Fruit fly (Drosophila melanogaster) whole organism, embryonic: Measurements from ENCODE around the gene Gpdh3.

ENCODE experiments used
- Atf3 ChIP-seq: fragments of 200-800 bp; sonication (Bioruptor generic); optimal IDR thresholded peaks from 3 replicates; lab custom pipeline; 2016; ENCODE audit warnings: missing biosample characterization, missing genetic modification characterization
- Bgb ChIP-seq: fragments of 200-800 bp; sonication (Bioruptor generic); IDR thresholded peaks from 2 replicates; pipeline ENCODE4 v1.3.6; 2022; ENCODE audit warnings: missing biosample characterization, missing genetic modification characterization; ENCODE audit not compliant: partially characterized antibody
- CG10959 ChIP-seq: fragments of 200-800 bp; sonication (Bioruptor generic); IDR thresholded peaks from 2 replicates; pipeline ENCODE4 v1.3.6; 2022; ENCODE audit warnings: missing biosample characterization, missing genetic modification characterization
- CG11456 ChIP-seq: fragments of 200-800 bp; sonication (Bioruptor generic); IDR thresholded peaks from 3 replicates; pipeline ENCODE4 v1.3.6; 2022; ENCODE audit warnings: missing biosample characterization, missing genetic modification characterization
- CG12236 ChIP-seq: fragments of 200-800 bp; sonication (Bioruptor generic); optimal IDR thresholded peaks from 2 replicates; lab custom pipeline; 2016; ENCODE audit warnings: missing biosample characterization, missing genetic modification characterization
- CG12391 ChIP-seq: fragments of 200-800 bp; sonication (Bioruptor generic); optimal IDR thresholded peaks from 3 replicates; lab custom pipeline; 2018; ENCODE audit warnings: missing biosample characterization, mild to moderate bottlenecking, missing genetic modification characterization, moderate library complexity
- CG12942 ChIP-seq: fragments of 200-800 bp; sonication (Bioruptor generic); optimal IDR thresholded peaks from 3 replicates; lab custom pipeline; 2016; ENCODE audit warnings: missing biosample characterization, missing genetic modification characterization
- CG13287 ChIP-seq: fragments of 200-800 bp; sonication (Bioruptor generic); IDR thresholded peaks from 2 replicates; pipeline ENCODE4 v1.3.6; 2022; ENCODE audit warnings: missing biosample characterization, missing genetic modification characterization; ENCODE audit not compliant: partially characterized antibody
- CG13775 ChIP-seq: fragments of 200-800 bp; sonication (Bioruptor generic); optimal IDR thresholded peaks from 3 replicates; lab custom pipeline; 2017; ENCODE audit warnings: missing biosample characterization, mild to moderate bottlenecking, missing genetic modification characterization
- CG15514 ChIP-seq: fragments of 200-800 bp; sonication (Bioruptor generic); optimal IDR thresholded peaks from 3 replicates; lab custom pipeline; 2017; ENCODE audit warnings: missing biosample characterization, missing genetic modification characterization, mild to moderate bottlenecking, moderate library complexity, missing genetic modification reagents
- CG16813 ChIP-seq: fragments of 200-800 bp; sonication (Bioruptor generic); IDR thresholded peaks from 3 replicates; pipeline ENCODE4 v1.3.6; 2022; ENCODE audit warnings: missing biosample characterization, missing genetic modification characterization; ENCODE audit not compliant: partially characterized antibody
- CG17328 ChIP-seq: fragments of 200-800 bp; sonication (Bioruptor generic); IDR thresholded peaks from 2 replicates; pipeline ENCODE4 v1.3.6; 2022; ENCODE audit warnings: missing biosample characterization, missing genetic modification characterization
- CG3065 ChIP-seq: fragments of 200-800 bp; sonication (Bioruptor generic); optimal IDR thresholded peaks from 2 replicates; lab custom pipeline; 2016; ENCODE audit warnings: missing biosample characterization, missing genetic modification characterization
- CG3163 ChIP-seq: fragments of 200-800 bp; sonication (Bioruptor generic); optimal IDR thresholded peaks from 3 replicates; lab custom pipeline; 2016; ENCODE audit warnings: missing biosample characterization, missing genetic modification characterization
- CG42726 ChIP-seq: fragments of 200-800 bp; sonication (Bioruptor generic); IDR thresholded peaks from 2 replicates; pipeline ENCODE4 v1.3.6; 2022; ENCODE audit warnings: missing biosample characterization, missing genetic modification characterization; ENCODE audit not compliant: partially characterized antibody
- CG4360 ChIP-seq: fragments of 200-800 bp; sonication (Bioruptor generic); IDR thresholded peaks from 2 replicates; pipeline ENCODE4 v1.3.6; 2022; ENCODE audit warnings: missing biosample characterization, missing genetic modification characterization
- CG5180 ChIP-seq: fragments of 200-800 bp; sonication (Bioruptor generic); optimal IDR thresholded peaks from 3 replicates; lab custom pipeline; 2017; ENCODE audit warnings: missing biosample characterization, missing genetic modification characterization, mild to moderate bottlenecking, moderate library complexity, missing genetic modification reagents
- CG7357 ChIP-seq: fragments of 200-800 bp; sonication (Bioruptor generic); IDR thresholded peaks from 3 replicates; pipeline ENCODE4 v1.3.6; 2022; ENCODE audit warnings: missing biosample characterization, missing genetic modification characterization
- CG8290 ChIP-seq, 3 experiments: fragments of 200-800 bp; sonication (Bioruptor generic); optimal IDR thresholded peaks; 2 replicates each; lab custom pipeline; 2016 to 2019; ENCODE audit warnings: missing biosample characterization in 3 of 3, missing genetic modification characterization in 3 of 3, mild to moderate bottlenecking in 2 of 3, moderate library complexity in 1 of 3
- CTCF ChIP-seq: fragments of 200-800 bp; sonication (Bioruptor generic); optimal IDR thresholded peaks from 2 replicates; lab custom pipeline; 2017; ENCODE audit warnings: missing biosample characterization, mild to moderate bottlenecking, missing genetic modification characterization, moderate library complexity
- CkIIα-i1 ChIP-seq: fragments of 200-800 bp; sonication (Bioruptor generic); IDR thresholded peaks from 2 replicates; pipeline ENCODE4 v1.3.6; 2022; ENCODE audit warnings: missing biosample characterization, missing genetic modification characterization
- Fer1 ChIP-seq: fragments of 200-800 bp; sonication (Bioruptor generic); optimal IDR thresholded peaks from 2 replicates; lab custom pipeline; 2017; ENCODE audit warnings: missing biosample characterization, mild to moderate bottlenecking, missing genetic modification characterization
- Fer2 ChIP-seq: fragments of 200-800 bp; sonication (Bioruptor generic); optimal IDR thresholded peaks from 2 replicates; lab custom pipeline; 2018; ENCODE audit warnings: missing biosample characterization, mild to moderate bottlenecking, missing genetic modification characterization, moderate library complexity
- Gsc ChIP-seq: fragments of 200-800 bp; sonication (Bioruptor generic); IDR thresholded peaks from 2 replicates; pipeline ENCODE4 v1.3.6; 2022; ENCODE audit warnings: missing biosample characterization, missing genetic modification characterization
- Lpt ChIP-seq: fragments of >200 bp; optimal IDR thresholded peaks from 2 replicates; lab custom pipeline; 2018; ENCODE audit warnings: missing biosample characterization, missing genetic modification characterization
- Mrtf ChIP-seq: fragments of 200-800 bp; sonication (Bioruptor generic); IDR thresholded peaks from 3 replicates; pipeline ENCODE4 v1.3.6; 2022; ENCODE audit warnings: missing biosample characterization, missing genetic modification characterization
- Sox102F ChIP-seq: fragments of 200-800 bp; sonication (Bioruptor generic); optimal IDR thresholded peaks from 2 replicates; lab custom pipeline; 2018; ENCODE audit warnings: missing biosample characterization, mild to moderate bottlenecking, missing genetic modification characterization, moderate library complexity
- Spps ChIP-seq: fragments of 200-800 bp; sonication (Bioruptor generic); optimal IDR thresholded peaks from 2 replicates; lab custom pipeline; 2018; ENCODE audit warnings: missing biosample characterization, mild to moderate bottlenecking, missing genetic modification characterization
- cad ChIP-seq: fragments of >200 bp; optimal IDR thresholded peaks from 2 replicates; lab custom pipeline; 2017; ENCODE audit warnings: missing biosample characterization, missing genetic modification characterization
- chm ChIP-seq: fragments of 200-800 bp; sonication (Bioruptor generic); IDR thresholded peaks from 2 replicates; pipeline ENCODE4 v1.3.6; 2022; ENCODE audit warnings: missing biosample characterization, missing genetic modification characterization
- cwo ChIP-seq: fragments of 200-800 bp; sonication (Bioruptor generic); optimal IDR thresholded peaks from 3 replicates; lab custom pipeline; 2017; ENCODE audit warnings: missing biosample characterization, missing genetic modification characterization, mild to moderate bottlenecking, moderate library complexity, missing genetic modification reagents
- en ChIP-seq: fragments of 200-800 bp; sonication (Bioruptor generic); optimal IDR thresholded peaks from 2 replicates; lab custom pipeline; 2016; ENCODE audit warnings: missing biosample characterization, missing genetic modification characterization
- gem ChIP-seq: fragments of 200-800 bp; sonication (Bioruptor generic); optimal IDR thresholded peaks from 2 replicates; lab custom pipeline; 2019; ENCODE audit warnings: missing biosample characterization, mild to moderate bottlenecking, missing genetic modification characterization, moderate library complexity
- hkb ChIP-seq, 2 experiments: fragments of 200-800 bp in 1 of 2; fragments of >200 bp in 1 of 2; sonication (Bioruptor generic) in 1 of 2; IDR thresholded peaks in 1 of 2; optimal IDR thresholded peaks in 1 of 2; 2 replicates each; pipeline versions ENCODE4 v1.3.6 to Lab custom; 2017 to 2022; ENCODE audit warnings: missing biosample characterization in 1 of 2, missing genetic modification characterization in 1 of 2
- hth ChIP-seq: fragments of >200 bp; optimal IDR thresholded peaks from 2 replicates; lab custom pipeline; 2017; ENCODE audit warnings: inconsistent platforms
- jumu ChIP-seq: fragments of 200-800 bp; sonication (Bioruptor generic); optimal IDR thresholded peaks from 3 replicates; lab custom pipeline; 2016; ENCODE audit warnings: missing biosample characterization, missing genetic modification characterization
- kni ChIP-seq: fragments of 200-800 bp; sonication (Bioruptor generic); optimal IDR thresholded peaks from 3 replicates; lab custom pipeline; 2017; ENCODE audit warnings: mild to moderate bottlenecking, missing biosample characterization, missing genetic modification reagents, missing genetic modification characterization
- lab ChIP-seq: fragments of 200-800 bp; sonication (Bioruptor generic); optimal IDR thresholded peaks from 3 replicates; lab custom pipeline; 2017; ENCODE audit warnings: missing biosample characterization, missing genetic modification characterization, mild to moderate bottlenecking, moderate library complexity, missing genetic modification reagents
- nerfin-2 ChIP-seq: fragments of 200-800 bp; sonication (Bioruptor generic); IDR thresholded peaks from 2 replicates; pipeline ENCODE4 v1.3.6; 2022; ENCODE audit warnings: missing biosample characterization, missing genetic modification characterization; ENCODE audit not compliant: partially characterized antibody
- otp ChIP-seq: fragments of 200-800 bp; sonication (Bioruptor generic); IDR thresholded peaks from 3 replicates; pipeline ENCODE4, ENCODE4 v1.3.6; 2022; ENCODE audit warnings: missing biosample characterization, missing genetic modification characterization
- p53 ChIP-seq: fragments of 200-800 bp; sonication (Bioruptor generic); optimal IDR thresholded peaks from 2 replicates; lab custom pipeline; 2016; ENCODE audit warnings: missing biosample characterization, missing genetic modification characterization
- pan ChIP-seq, 4 experiments: fragments of >200 bp in 3 of 4; fragments of 200-800 bp in 1 of 4; sonication (Bioruptor generic) in 1 of 4; optimal IDR thresholded peaks in 3 of 4; IDR thresholded peaks in 1 of 4; 2 replicates each; pipeline versions ENCODE4 v1.3.6 to Lab custom; 2017 to 2022; ENCODE audit warnings: missing biosample characterization in 2 of 4, missing genetic modification characterization in 2 of 4, mixed read lengths in 1 of 4
- sima ChIP-seq: fragments of 200-800 bp; sonication (Bioruptor generic); optimal IDR thresholded peaks from 2 replicates; lab custom pipeline; 2016; ENCODE audit warnings: missing biosample characterization, missing genetic modification characterization
- slou ChIP-seq: fragments of 200-800 bp; sonication (Bioruptor generic); optimal IDR thresholded peaks from 3 replicates; lab custom pipeline; 2016; ENCODE audit warnings: missing biosample characterization, missing genetic modification characterization
- trem ChIP-seq: fragments of 200-800 bp; optimal IDR thresholded peaks from 3 replicates; lab custom pipeline; 2019; ENCODE audit warnings: missing biosample characterization, mild to moderate bottlenecking, missing genetic modification characterization, moderate library complexity
- tup ChIP-seq: fragments of 200-800 bp; sonication (Bioruptor generic); optimal IDR thresholded peaks from 2 replicates; lab custom pipeline; 2016; ENCODE audit warnings: missing biosample characterization, mild to moderate bottlenecking, missing genetic modification characterization, moderate library complexity

The Gpdh3 gene

DNA sequence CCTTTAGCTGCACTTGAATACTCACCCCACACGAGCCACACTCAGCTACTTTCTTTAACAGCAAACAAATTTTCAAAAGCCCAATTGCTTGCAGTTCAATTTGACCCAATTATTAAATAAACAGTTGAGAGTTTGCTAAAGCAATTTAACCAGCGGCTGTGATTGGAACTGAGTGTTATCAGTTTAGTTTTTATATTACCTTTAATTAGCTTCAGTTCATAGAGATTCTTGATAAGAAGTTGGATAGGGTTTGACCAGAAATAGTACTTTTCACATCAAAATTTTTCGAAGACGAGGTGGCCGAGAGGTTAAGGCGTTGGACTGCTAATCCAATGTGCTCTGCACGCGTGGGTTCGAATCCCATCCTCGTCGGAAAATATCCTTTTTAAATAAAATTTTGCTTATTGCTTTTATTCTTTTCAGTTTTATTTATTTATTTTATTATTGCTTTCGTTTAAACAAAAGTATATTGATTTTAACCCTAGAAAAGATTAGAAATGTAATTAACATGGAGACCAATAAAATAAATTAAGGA is 14.5 kb downstream of the Gpdh3 start (continued):
- TF ChIP-seq jumu (GFP tag; lab: Kevin White, UChicago): no peak
- no peak for TF ChIP-seq CG11456 (GFP tag; lab: Robert Waterston, UW)
- TF ChIP-seq CG12942 (GFP tag; lab: Kevin White, UChicago): no peak
- TF ChIP-seq gem (tag; lab: Kevin White, UChicago): no peak
- peak; percentile 66 for TF ChIP-seq CG16813 (GFP tag; lab: Robert Waterston, UW)
- no peak for TF ChIP-seq kni (GFP tag; lab: Kevin White, UChicago)
- TF ChIP-seq Spps (tag; lab: Kevin White, UChicago): no peak
- TF ChIP-seq cwo (GFP tag; lab: Kevin White, UChicago): no peak
- no peak for TF ChIP-seq CG3163

DNA sequence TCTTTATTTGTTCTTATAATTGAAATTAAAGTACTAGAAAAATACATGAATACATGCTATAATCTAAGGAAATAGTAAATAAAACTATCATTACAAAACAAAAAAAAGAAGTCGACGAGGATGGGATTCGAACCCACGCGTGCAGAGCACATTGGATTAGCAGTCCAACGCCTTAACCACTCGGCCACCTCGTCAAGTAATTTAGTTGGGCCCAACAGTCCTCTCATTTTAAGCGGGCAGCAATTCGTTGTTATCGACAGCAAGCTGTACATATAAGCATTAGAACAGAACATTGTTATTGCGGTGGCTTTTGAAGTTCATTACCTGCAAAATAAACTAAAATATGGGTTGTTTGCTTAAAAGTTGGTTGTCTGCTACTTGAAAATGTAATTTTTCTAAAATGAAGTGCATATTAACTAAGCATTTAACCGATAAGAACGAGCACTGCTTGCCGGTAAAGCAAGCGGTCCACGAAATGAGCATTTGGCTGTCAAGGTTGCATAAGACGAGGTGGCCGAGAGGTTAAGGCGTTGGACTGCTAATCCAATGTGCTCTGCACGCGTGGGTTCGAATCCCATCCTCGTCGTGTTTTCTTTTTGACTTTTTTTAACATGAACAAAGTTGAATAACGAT is 15.3 kb downstream of the Gpdh3 start:
- peak; percentile 87 for TF ChIP-seq Bgb (GFP tag; lab: Robert Waterston, UW)
- TF ChIP-seq CG5180 (GFP tag; lab: Kevin White, UChicago): no peak
- TF ChIP-seq slou (GFP tag; lab: Kevin White, UChicago): no peak
- 0 out of 2 replicates have a peak, but pooled peaks have one; percentile 20 for TF ChIP-seq CG17328 (GFP tag; lab: Robert Waterston, UW)
- TF ChIP-seq otp (GFP tag; lab: Robert Waterston, UW): no peak
- no peak for TF ChIP-seq trem
- TF ChIP-seq en (GFP tag; lab: Kevin White, UChicago): no peak
- TF ChIP-seq CG4360 (GFP tag; lab: Robert Waterston, UW): 0 out of 2 replicates have a peak, but pooled peaks have one; percentile 16
- TF ChIP-seq Spps (tag; lab: Kevin White, UChicago): no peak
- no peak for TF ChIP-seq Mrtf (GFP tag; lab: Robert Waterston, UW)
- TF ChIP-seq CG42726: peak; percentile 96
- no peak for TF ChIP-seq Lpt (GFP tag; lab: Kevin White, UChicago)
- TF ChIP-seq CG7357: no peak
- peak; percentile 54; the same call in 1 of the 2 replicates for TF ChIP-seq CG13287
- TF ChIP-seq nerfin-2: peak; percentile 86
- no peak for TF ChIP-seq CG11456 (GFP tag; lab: Robert Waterston, UW)
- no peak for TF ChIP-seq lab (GFP tag; lab: Kevin White, UChicago)
- no peak for TF ChIP-seq p53 (GFP tag; lab: Kevin White, UChicago)
- TF ChIP-seq Sox102F (GFP tag; lab: Kevin White, UChicago): no peak
- no peak for TF ChIP-seq pan (optimal IDR thresholded peaks at IDR 0.05; lab: Kevin White, UChicago)
- peak in 1 of 2 experiments; percentile 12 for TF ChIP-seq pan (GFP tag; optimal IDR thresholded peaks at IDR 0.05 in 1 of 2, IDR thresholded peaks at IDR 0.05 in 1 of 2)
- no peak for TF ChIP-seq CG3065 (GFP tag; lab: Kevin White, UChicago)
- TF ChIP-seq CG12391: peak; percentile 22
- TF ChIP-seq CTCF: peak; percentile 55
- no peak for TF ChIP-seq sima (GFP tag; lab: Kevin White, UChicago)
- no peak for TF ChIP-seq CG13775 (GFP tag; lab: Kevin White, UChicago)
- no peak for TF ChIP-seq Fer1 (GFP tag; lab: Kevin White, UChicago)
- no peak for TF ChIP-seq Atf3 (GFP tag; lab: Kevin White, UChicago)
- no peak for TF ChIP-seq CkIIα-i1 (GFP tag; lab: Robert Waterston, UW)
- no peak for TF ChIP-seq hth (lab: Kevin White, UChicago)
- TF ChIP-seq CG10959 (GFP tag; lab: Robert Waterston, UW): no peak
- no peak for TF ChIP-seq Fer2 (tag; lab: Kevin White, UChicago)
- no peak for TF ChIP-seq Gsc (GFP tag; lab: Robert Waterston, UW)
- TF ChIP-seq cad (GFP tag; lab: Kevin White, UChicago): no peak
- peak; percentile 55 for TF ChIP-seq hkb (optimal IDR thresholded peaks at IDR 0.05; lab: Kevin White, UChicago)
- no peak for TF ChIP-seq hkb (GFP tag; IDR thresholded peaks at IDR 0.05; lab: Robert Waterston, UW)
- no peak for TF ChIP-seq CG15514
- TF ChIP-seq CG8290 (GFP tag; optimal IDR thresholded peaks at IDR 0.05; lab: Kevin White, UChicago): no peak
- TF ChIP-seq CG8290 (tag; optimal IDR thresholded peaks at IDR 0.05; lab: Kevin White, UChicago): peak in 1 of 2 experiments; percentile 16
- no peak for TF ChIP-seq chm (GFP tag; lab: Robert Waterston, UW)
- TF ChIP-seq tup (GFP tag; lab: Kevin White, UChicago): no peak
- no peak for TF ChIP-seq CG12236 (GFP tag; lab: Kevin White, UChicago)
